Worm (Caenorhabditis elegans): ENCODE data around the gene acly-1.

- TF ChIP-seq nhr-11 (tag; optimal IDR thresholded peaks at IDR 0.05) = no peak
- no peak for TF ChIP-seq hlh-15 (tag; optimal IDR thresholded peaks at IDR 0.05)
- TF ChIP-seq elt-2 (tag; optimal IDR thresholded peaks at IDR 0.05) = no peak
- TF ChIP-seq gmeb-2 (tag; optimal IDR thresholded peaks at IDR 0.05) = no peak
Observed at ce11 chrX:1523272-1523671, 43.9 kb downstream of the acly-1 start.
